Worm (Caenorhabditis elegans) whole organism, L4 larva: ENCODE measurements around the gene F31B12.4.

Experiments
- F37D6.2 ChIP-seq: sonication (generic microtip); optimal IDR thresholded peaks from 2 replicates; lab custom pipeline; 2016; ENCODE audit warnings: mild to moderate bottlenecking, missing genetic modification characterization, missing compliant biosample characterization
- F44E2.7 ChIP-seq: fragments of 200-800 bp; sonication (Bioruptor generic); IDR thresholded peaks from 2 replicates; pipeline ENCODE4 v2.1.2; 2022; ENCODE audit warnings: missing genetic modification characterization, missing compliant biosample characterization
- F49E8.2 ChIP-seq: sonication (generic microtip); optimal IDR thresholded peaks from 2 replicates; lab custom pipeline; 2016; ENCODE audit warnings: missing compliant biosample characterization, mild to moderate bottlenecking, missing genetic modification characterization, borderline replicate concordance
- Y75B8A.6 ChIP-seq: fragments of 200-800 bp; sonication (Bioruptor generic); IDR thresholded peaks from 2 replicates; pipeline ENCODE4 v1.3.6; 2022; ENCODE audit warnings: missing genetic modification reagents, missing genetic modification characterization, missing compliant biosample characterization
- ZK546.5 ChIP-seq, 2 experiments: sonication (generic microtip); optimal IDR thresholded peaks; 2 replicates each; lab custom pipeline; 2017; ENCODE audit warnings: missing biosample characterization in 2 of 2, missing genetic modification characterization in 2 of 2
- attf-4 ChIP-seq: sonication (generic microtip); optimal IDR thresholded peaks from 3 replicates; lab custom pipeline; 2017; ENCODE audit warnings: missing biosample characterization, missing genetic modification characterization
- ceh-28 ChIP-seq: fragments of 150-350 bp; optimal IDR thresholded peaks from 2 replicates; lab custom pipeline; 2014; ENCODE audit warnings: missing biosample characterization, missing genetic modification reagents, missing genetic modification characterization
- ceh-44 ChIP-seq: fragments of 200-800 bp; sonication (Bioruptor generic); IDR thresholded peaks from 2 replicates; pipeline ENCODE4 v1.3.6; 2022; ENCODE audit warnings: missing genetic modification reagents, missing genetic modification characterization, missing compliant biosample characterization
- ceh-82 ChIP-seq: sonication (generic microtip); optimal IDR thresholded peaks from 2 replicates; lab custom pipeline; 2017; ENCODE audit warnings: missing biosample characterization, missing genetic modification characterization
- ces-1 ChIP-seq: fragments of 150-350 bp; sonication (generic microtip); optimal IDR thresholded peaks from 4 replicates; lab custom pipeline; 2014; ENCODE audit warnings: missing biosample characterization, missing genetic modification reagents, missing genetic modification characterization
- cey-2 ChIP-seq: sonication (generic microtip); optimal IDR thresholded peaks from 3 replicates; lab custom pipeline; 2017; ENCODE audit warnings: missing genetic modification characterization, mild to moderate bottlenecking, missing compliant biosample characterization, antibody characterized with exemption, borderline replicate concordance; ENCODE audit not compliant: insufficient read depth
- daf-19 ChIP-seq: fragments of 200-800 bp; sonication (Bioruptor generic); conservative IDR thresholded peaks from 2 replicates; pipeline ENCODE4 v1.3.6; 2022; ENCODE audit warnings: missing genetic modification characterization, missing compliant biosample characterization
- dpl-1 ChIP-seq: fragments of 150-350 bp; optimal IDR thresholded peaks from 2 replicates; lab custom pipeline; 2014; ENCODE audit warnings: missing biosample characterization, missing genetic modification reagents, missing genetic modification characterization
- dve-1 ChIP-seq: sonication (generic microtip); optimal IDR thresholded peaks from 2 replicates; lab custom pipeline; 2017; ENCODE audit warnings: antibody characterized with exemption, mild to moderate bottlenecking, missing genetic modification characterization, missing compliant biosample characterization; ENCODE audit not compliant: insufficient read depth
- egl-43 ChIP-seq: fragments of 200-800 bp; sonication (Bioruptor generic); IDR thresholded peaks from 2 replicates; pipeline ENCODE4 v1.3.6; 2022; ENCODE audit warnings: missing genetic modification reagents, missing genetic modification characterization, missing compliant biosample characterization
- fos-1 ChIP-seq: fragments of 150-350 bp; optimal IDR thresholded peaks from 2 replicates; lab custom pipeline; 2014; ENCODE audit warnings: missing biosample characterization, missing genetic modification characterization
- gei-8 ChIP-seq: fragments of 200-800 bp; sonication (Bioruptor generic); optimal IDR thresholded peaks from 2 replicates; lab custom pipeline; 2018; ENCODE audit warnings: mild to moderate bottlenecking, missing genetic modification characterization, missing compliant biosample characterization
- hif-1 ChIP-seq, 2 experiments: sonication (generic microtip); optimal IDR thresholded peaks; 2 replicates each; lab custom pipeline; 2016 to 2017; ENCODE audit warnings: missing compliant biosample characterization in 2 of 2, missing genetic modification characterization in 2 of 2, missing genetic modification reagents in 2 of 2, missing genotype in 2 of 2, mild to moderate bottlenecking in 1 of 2
- hmg-1.1 ChIP-seq: fragments of 200-800 bp; sonication (Bioruptor generic); IDR thresholded peaks from 2 replicates; pipeline ENCODE4 v1.3.6; 2022; ENCODE audit warnings: missing genetic modification reagents, missing genetic modification characterization, missing compliant biosample characterization
- lim-7 ChIP-seq: fragments of 200-800 bp; sonication (Bioruptor generic); IDR thresholded peaks from 2 replicates; pipeline ENCODE4 v1.3.6; 2022; ENCODE audit warnings: missing genetic modification characterization, missing compliant biosample characterization
- lin-13 ChIP-seq: fragments of 150-350 bp; optimal IDR thresholded peaks from 2 replicates; lab custom pipeline; 2014; ENCODE audit warnings: missing biosample characterization, missing genetic modification reagents, missing genetic modification characterization
- lin-15B ChIP-seq: fragments of 150-350 bp; sonication (generic microtip); optimal IDR thresholded peaks from 3 replicates; lab custom pipeline; 2014; ENCODE audit warnings: missing biosample characterization, missing genetic modification characterization
- lin-29 ChIP-seq: fragments of 200-800 bp; sonication (Bioruptor generic); IDR thresholded peaks from 2 replicates; pipeline ENCODE4 v1.3.6; 2022; ENCODE audit warnings: missing genetic modification reagents, missing genetic modification characterization, missing compliant biosample characterization
- lin-39 ChIP-seq: fragments of 150-350 bp; optimal IDR thresholded peaks from 2 replicates; lab custom pipeline; 2014; ENCODE audit warnings: missing biosample characterization, missing genetic modification reagents, missing genetic modification characterization
- madf-5 ChIP-seq, 2 experiments: fragments of 200-800 bp; sonication (Bioruptor generic); IDR thresholded peaks; 2 replicates each; pipeline ENCODE4 v1.3.6; 2022; ENCODE audit warnings: missing compliant biosample characterization in 2 of 2, missing genetic modification characterization in 2 of 2
- madf-9 ChIP-seq: fragments of 200-800 bp; sonication (Bioruptor generic); conservative IDR thresholded peaks from 2 replicates; pipeline ENCODE4 v1.3.6; 2022; ENCODE audit warnings: missing genetic modification reagents, missing genetic modification characterization, missing compliant biosample characterization
- mdl-1 ChIP-seq, 2 experiments: fragments of 150-350 bp in 1 of 2; sonication (generic microtip) in 1 of 2; optimal IDR thresholded peaks; 2 replicates each; lab custom pipeline; 2014 to 2017; ENCODE audit warnings: missing biosample characterization in 2 of 2, missing genetic modification characterization in 2 of 2
- mxl-3 ChIP-seq: fragments of 200-800 bp; sonication (Bioruptor generic); optimal IDR thresholded peaks from 2 replicates; lab custom pipeline; 2018; ENCODE audit warnings: mild to moderate bottlenecking, missing genetic modification characterization, missing compliant biosample characterization
- nhr-10 ChIP-seq: fragments of 150-350 bp; optimal IDR thresholded peaks from 2 replicates; lab custom pipeline; 2014; ENCODE audit warnings: missing biosample characterization, missing genetic modification characterization
- nhr-111 ChIP-seq: fragments of 200-800 bp; sonication (Bioruptor generic); optimal IDR thresholded peaks from 2 replicates; lab custom pipeline; 2018; ENCODE audit warnings: mild to moderate bottlenecking, missing genetic modification characterization, missing compliant biosample characterization
- nhr-25 ChIP-seq: sonication (generic microtip); optimal IDR thresholded peaks from 2 replicates; lab custom pipeline; 2017; ENCODE audit warnings: missing genetic modification characterization, mild to moderate bottlenecking, missing compliant biosample characterization, antibody characterized with exemption, moderate library complexity, borderline replicate concordance; ENCODE audit not compliant: insufficient read depth
- nhr-28 ChIP-seq: fragments of 150-350 bp; optimal IDR thresholded peaks from 2 replicates; lab custom pipeline; 2014; ENCODE audit warnings: missing biosample characterization, missing genetic modification characterization
- nhr-42 ChIP-seq: fragments of 200-800 bp; sonication (Bioruptor generic); IDR thresholded peaks from 2 replicates; pipeline ENCODE4 v1.3.6; 2022; ENCODE audit warnings: missing genetic modification characterization, missing compliant biosample characterization
- nhr-48 ChIP-seq: sonication (generic microtip); optimal IDR thresholded peaks from 2 replicates; lab custom pipeline; 2016; ENCODE audit warnings: mild to moderate bottlenecking, missing genetic modification characterization, missing compliant biosample characterization
- nhr-77 ChIP-seq: fragments of 150-350 bp; optimal IDR thresholded peaks from 2 replicates; lab custom pipeline; 2014; ENCODE audit warnings: missing biosample characterization, missing genetic modification characterization
- php-3 ChIP-seq: fragments of 200-800 bp; sonication (Bioruptor generic); IDR thresholded peaks from 2 replicates; pipeline ENCODE4 v1.3.6; 2022; ENCODE audit warnings: missing genetic modification reagents, missing genetic modification characterization, missing compliant biosample characterization
- rbr-2 ChIP-seq: sonication (generic microtip); optimal IDR thresholded peaks from 2 replicates; lab custom pipeline; 2016; ENCODE audit warnings: missing genotype, missing genetic modification characterization, missing compliant biosample characterization
- skn-1 ChIP-seq: fragments of 150-350 bp; optimal IDR thresholded peaks from 2 replicates; lab custom pipeline; 2014; ENCODE audit warnings: missing biosample characterization, missing genetic modification characterization
- spr-1 ChIP-seq: sonication (generic microtip); optimal IDR thresholded peaks from 2 replicates; lab custom pipeline; 2016; ENCODE audit warnings: mild to moderate bottlenecking, missing genetic modification characterization, missing compliant biosample characterization
- tra-1 ChIP-seq: fragments of 200-800 bp; sonication (Bioruptor generic); IDR thresholded peaks from 2 replicates; pipeline ENCODE4 v1.3.6; 2022; ENCODE audit warnings: missing genetic modification reagents, missing genetic modification characterization, missing compliant biosample characterization
- unc-130 ChIP-seq: sonication (generic microtip); optimal IDR thresholded peaks from 2 replicates; lab custom pipeline; 2016; ENCODE audit warnings: missing genetic modification reagents, missing genetic modification characterization, missing compliant biosample characterization
- vab-7 ChIP-seq: fragments of 200-800 bp; sonication (Bioruptor generic); IDR thresholded peaks from 2 replicates; pipeline ENCODE4 v1.3.6; 2022; ENCODE audit warnings: missing genetic modification reagents, missing genetic modification characterization, missing compliant biosample characterization
- zip-11 ChIP-seq: fragments of 200-800 bp; sonication (Bioruptor generic); IDR thresholded peaks from 2 replicates; pipeline ENCODE4 v1.3.6; 2022; ENCODE audit warnings: missing genetic modification characterization, missing compliant biosample characterization
- zip-2 ChIP-seq: fragments of 150-350 bp; optimal IDR thresholded peaks from 2 replicates; lab custom pipeline; 2014; ENCODE audit warnings: missing biosample characterization, missing genetic modification characterization
- ztf-7 ChIP-seq: fragments of 150-350 bp; optimal IDR thresholded peaks from 2 replicates; lab custom pipeline; 2014; ENCODE audit warnings: missing biosample characterization, missing genetic modification characterization

F31B12.4 gene

DNA sequence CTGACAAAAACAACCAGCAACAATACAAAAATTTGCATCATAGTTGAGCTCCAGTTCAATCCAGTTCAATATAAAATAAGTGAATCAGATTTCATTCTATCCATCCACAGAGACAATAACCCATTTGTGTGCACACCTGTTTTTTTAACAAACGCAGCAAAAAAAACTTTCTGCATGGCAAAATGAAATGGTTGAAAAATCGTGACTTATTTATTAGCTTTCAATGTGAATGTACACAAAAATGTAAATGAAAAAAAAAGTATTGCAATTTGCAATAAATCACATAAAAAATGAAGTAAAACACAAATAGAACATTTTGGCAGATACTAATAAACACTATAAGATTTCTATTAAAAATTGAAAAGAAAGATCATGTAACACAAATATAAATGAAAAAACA is 9.9 kb upstream of the F31B12.4 start, which contains the start of gene T05A10.6:
Gene T05A10.6, minus strand, starts transcription at position 101 of the 400 bp plus-strand sequence.
- TF ChIP-seq ceh-28 (tag; lab: Kevin White, UChicago) (no peak), nhr-48 (tag; lab: Kevin White, UChicago) (no peak), rbr-2 (tag; lab: Kevin White, UChicago) (no peak), php-3 (GFP tag; lab: Robert Waterston, UW) (no peak), cey-2 (tag; lab: Kevin White, UChicago) (no peak), egl-43 (no peak), F44E2.7 (no peak), daf-19 (GFP tag; lab: Robert Waterston, UW) (no peak), madf-9 (GFP tag; lab: Robert Waterston, UW) (no peak), spr-1 (no peak), nhr-111 (GFP tag; lab: Kevin White, UChicago) (no peak), dpl-1 (GFP tag; lab: Kevin White, UChicago) (no peak), nhr-10 (tag; lab: Kevin White, UChicago) (no peak)
- TF ChIP-seq, all 104 proteins: peak for 0

- no peak for TF ChIP-seq ceh-82
- TF ChIP-seq hif-1 (tag; optimal IDR thresholded peaks at IDR 0.05; lab: Kevin White, UChicago) = no peak
- TF ChIP-seq fos-1 (tag; lab: Kevin White, UChicago) = no peak
Measured at ce11 chrX:10820511-10820910, 16.0 kb downstream of the F31B12.4 start, which contains the start of gene F31B12.3. TSS of gene F31B12.3 (minus strand) at chrX:10820611.

ce11 chrX:10821160-10821559 is 16.6 kb downstream of the F31B12.4 start:
- TF ChIP-seq ceh-28 (tag; lab: Kevin White, UChicago) = no peak
- peak; percentile 72 for TF ChIP-seq ceh-44 (GFP tag; lab: Robert Waterston, UW)
- TF ChIP-seq F37D6.2 (tag; lab: Kevin White, UChicago) = peak; percentile 47
- no peak for TF ChIP-seq skn-1 (tag; lab: Kevin White, UChicago)
- TF ChIP-seq F49E8.2 = no peak
- no peak for TF ChIP-seq nhr-25 (tag; lab: Kevin White, UChicago)
- no peak for TF ChIP-seq ztf-7
- TF ChIP-seq lin-39 (tag; lab: Kevin White, UChicago) = no peak
- TF ChIP-seq nhr-111 (GFP tag; lab: Kevin White, UChicago) = peak; percentile 6
- TF ChIP-seq hmg-1.1 = peak; percentile 89
- 0 out of 2 replicates have a peak, but pooled peaks have one; percentile 53 for TF ChIP-seq daf-19 (GFP tag; lab: Robert Waterston, UW)
- TF ChIP-seq spr-1 = peak; percentile 49
- TF ChIP-seq attf-4 (tag; lab: Kevin White, UChicago) = no peak
- no peak for TF ChIP-seq ces-1 (GFP tag; lab: Kevin White, UChicago)
- peak; percentile 37 for TF ChIP-seq mxl-3 (GFP tag; lab: Kevin White, UChicago)
- TF ChIP-seq cey-2 (tag; lab: Kevin White, UChicago) = no peak
- TF ChIP-seq Y75B8A.6 (GFP tag; lab: Robert Waterston, UW) = 0 out of 2 replicates have a peak, but pooled peaks have one; percentile 53
- peak; percentile 75; the same call in 1 of the 2 replicates for TF ChIP-seq nhr-42 (GFP tag; lab: Robert Waterston, UW)
- TF ChIP-seq zip-11 (GFP tag; lab: Robert Waterston, UW) = 0 out of 2 replicates have a peak, but pooled peaks have one; percentile 55
- no peak for TF ChIP-seq nhr-77 (tag; lab: Kevin White, UChicago)
- no peak for TF ChIP-seq lin-13
- no peak for TF ChIP-seq zip-2 (tag; lab: Kevin White, UChicago)
- TF ChIP-seq vab-7 (GFP tag; lab: Robert Waterston, UW) = peak; percentile 86
- no peak for TF ChIP-seq nhr-10 (tag; lab: Kevin White, UChicago)
- peak; percentile 35 for TF ChIP-seq unc-130 (GFP tag; lab: Kevin White, UChicago)
- TF ChIP-seq lim-7 (GFP tag; lab: Robert Waterston, UW) = peak; percentile 90
- TF ChIP-seq lin-15B (tag; lab: Kevin White, UChicago) = no peak
- no peak for TF ChIP-seq dve-1 (tag; lab: Kevin White, UChicago)
- 0 out of 2 replicates have a peak, but pooled peaks have one; percentile 33 for TF ChIP-seq lin-29 (GFP tag; lab: Robert Waterston, UW)
- peak in 1 of 2 experiments; percentile 54 for TF ChIP-seq mdl-1 (tag; optimal IDR thresholded peaks at IDR 0.05; lab: Kevin White, UChicago)
- TF ChIP-seq madf-9 (GFP tag; lab: Robert Waterston, UW) = peak; percentile 55; the same call in 1 of the 2 replicates
- peak; percentile 45 for TF ChIP-seq nhr-48 (tag; lab: Kevin White, UChicago)
- no peak for TF ChIP-seq nhr-28 (tag; lab: Kevin White, UChicago)
- TF ChIP-seq tra-1 (GFP tag; lab: Robert Waterston, UW) = no peak; the same call in 1 of the 2 replicates
- no peak for TF ChIP-seq ZK546.5 (tag; optimal IDR thresholded peaks at IDR 0.05; lab: Kevin White, UChicago)
- TF ChIP-seq ceh-82 = no peak
- TF ChIP-seq gei-8 (GFP tag; lab: Kevin White, UChicago) = no peak
- TF ChIP-seq madf-5 (GFP tag; IDR thresholded peaks at IDR 0.05; lab: Robert Waterston, UW) = peak; percentile 67 to 92; a peak in 3 of 4 replicates
